Fruit fly (Drosophila melanogaster): ENCODE measurements around the gene CG4230.

CG4230 gene

dm6 chr2L:5113480-5114118 lies 17.6 kb downstream of the CG4230 start:
- no peak for TF ChIP-seq bab1 (GFP tag; optimal IDR thresholded peaks at IDR 0.05)
- TF ChIP-seq CG7045 (GFP tag; optimal IDR thresholded peaks at IDR 0.05), result no peak
- no peak for TF ChIP-seq ovo (GFP tag; optimal IDR thresholded peaks at IDR 0.05)
- TF ChIP-seq CG5204 (GFP tag; optimal IDR thresholded peaks at IDR 0.05), result no peak
- no peak for TF ChIP-seq CG14711 (tag; optimal IDR thresholded peaks at IDR 0.05)
- no peak for TF ChIP-seq cnc (optimal IDR thresholded peaks at IDR 0.05)
- TF ChIP-seq Mnt (GFP tag; optimal IDR thresholded peaks at IDR 0.05), result no peak
- TF ChIP-seq CG33017 (tag; optimal IDR thresholded peaks at IDR 0.05), result no peak
- no peak for TF ChIP-seq kay (GFP tag; ENCODE audit: borderline replicate concordance)
- TF ChIP-seq CG1620 (GFP tag; optimal IDR thresholded peaks at IDR 0.05), result no peak
- TF ChIP-seq Clk (GFP tag; optimal IDR thresholded peaks at IDR 0.05), result no peak
- TF ChIP-seq Crg-1 (GFP tag; optimal IDR thresholded peaks at IDR 0.05), result no peak
- TF ChIP-seq CG11617 (GFP tag; optimal IDR thresholded peaks at IDR 0.05), result no peak
- TF ChIP-seq toe (GFP tag; optimal IDR thresholded peaks at IDR 0.05), result no peak
- TF ChIP-seq CG7101 (tag; optimal IDR thresholded peaks at IDR 0.05), result no peak
- no peak for TF ChIP-seq pad (GFP tag; optimal IDR thresholded peaks at IDR 0.05)
- TF ChIP-seq tj (GFP tag; optimal IDR thresholded peaks at IDR 0.05), result no peak
- no peak for TF ChIP-seq CG12768 (GFP tag; optimal IDR thresholded peaks at IDR 0.05)

dm6 chr2L:5114879-5115278 lies 18.9 kb downstream of the CG4230 start:
- TF ChIP-seq CG7045 (GFP tag; optimal IDR thresholded peaks at IDR 0.05), result no peak
- no peak for TF ChIP-seq bab1 (GFP tag; optimal IDR thresholded peaks at IDR 0.05)
- no peak for TF ChIP-seq CG12768 (GFP tag; optimal IDR thresholded peaks at IDR 0.05)
- no peak for TF ChIP-seq ovo (GFP tag; optimal IDR thresholded peaks at IDR 0.05)
- TF ChIP-seq CG33017 (tag; optimal IDR thresholded peaks at IDR 0.05), result no peak
- TF ChIP-seq cnc (optimal IDR thresholded peaks at IDR 0.05), result no peak
- TF ChIP-seq tj (GFP tag; optimal IDR thresholded peaks at IDR 0.05), result no peak
- no peak for TF ChIP-seq kay (GFP tag; ENCODE audit: borderline replicate concordance)

- no peak for TF ChIP-seq CG14711 (tag; optimal IDR thresholded peaks at IDR 0.05)
- no peak for TF ChIP-seq CG1620 (GFP tag; optimal IDR thresholded peaks at IDR 0.05)
- no peak for TF ChIP-seq cnc (optimal IDR thresholded peaks at IDR 0.05)
- no peak for TF ChIP-seq kay (GFP tag; ENCODE audit: borderline replicate concordance)
- no peak for TF ChIP-seq CG7101 (tag; optimal IDR thresholded peaks at IDR 0.05)
- TF ChIP-seq ovo (GFP tag; optimal IDR thresholded peaks at IDR 0.05), result no peak
- no peak for TF ChIP-seq toe (GFP tag; optimal IDR thresholded peaks at IDR 0.05)
- no peak for TF ChIP-seq Clk (GFP tag; optimal IDR thresholded peaks at IDR 0.05)
- TF ChIP-seq tj (GFP tag; optimal IDR thresholded peaks at IDR 0.05), result no peak
- no peak for TF ChIP-seq CG33017 (tag; optimal IDR thresholded peaks at IDR 0.05)
Observed at dm6 chr2L:5116489-5116888, 20.5 kb downstream of the CG4230 start.

DNA sequence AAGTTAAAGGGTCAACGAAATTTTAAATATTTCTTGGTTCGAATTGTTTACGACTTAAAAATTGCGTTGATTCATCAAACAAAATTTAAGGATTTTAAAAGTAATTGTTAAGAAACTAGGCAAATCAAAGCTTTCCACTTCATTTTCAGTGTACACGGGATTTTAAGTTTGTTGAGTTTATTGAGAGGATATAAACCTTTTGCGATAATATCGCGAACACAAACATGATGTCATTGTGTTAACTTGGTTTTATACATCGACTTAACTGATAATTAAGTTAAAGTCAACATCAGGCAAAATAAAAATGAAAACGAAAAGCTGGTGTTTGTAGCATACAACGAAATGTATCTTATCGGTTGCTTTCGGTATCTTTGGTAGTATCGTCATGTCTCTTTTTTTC lies 21.0 kb downstream of the CG4230 start:
- TF ChIP-seq cic (GFP tag; optimal IDR thresholded peaks at IDR 0.05) (peak; percentile 45), CG33017 (tag; optimal IDR thresholded peaks at IDR 0.05) (peak; percentile 17), CG7045 (GFP tag; optimal IDR thresholded peaks at IDR 0.05) (peak; percentile 53), Crg-1 (GFP tag; optimal IDR thresholded peaks at IDR 0.05) (peak; percentile 28), pad (GFP tag; optimal IDR thresholded peaks at IDR 0.05) (no peak), CG11617 (GFP tag; optimal IDR thresholded peaks at IDR 0.05) (peak; percentile 48), Mnt (GFP tag; optimal IDR thresholded peaks at IDR 0.05) (no peak), CG1620 (GFP tag; optimal IDR thresholded peaks at IDR 0.05) (no peak), CG7101 (tag; optimal IDR thresholded peaks at IDR 0.05) (peak; percentile 38), tj (GFP tag; optimal IDR thresholded peaks at IDR 0.05) (no peak)

DNA sequence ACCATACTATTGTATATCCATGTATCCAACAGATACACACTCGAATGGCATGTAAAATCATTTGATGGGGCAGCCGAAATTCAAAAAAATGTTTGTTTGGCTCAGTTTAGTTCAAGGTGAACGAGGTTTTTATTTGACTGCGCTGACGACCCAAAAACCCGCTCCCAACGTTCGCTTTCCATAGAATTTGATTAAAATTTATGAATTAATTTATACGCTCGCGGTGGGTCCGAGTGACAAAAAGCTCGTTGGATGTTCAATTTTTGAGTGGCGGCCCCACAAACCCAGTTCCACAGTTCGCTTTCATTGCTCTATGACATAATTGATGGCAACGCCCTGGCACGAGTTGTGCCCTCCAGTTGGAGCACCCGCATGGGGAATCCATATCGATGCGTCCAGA lies 23.6 kb downstream of the CG4230 start:
- TF ChIP-seq Mnt (GFP tag; optimal IDR thresholded peaks at IDR 0.05) (no peak), cnc (optimal IDR thresholded peaks at IDR 0.05) (no peak)

DNA sequence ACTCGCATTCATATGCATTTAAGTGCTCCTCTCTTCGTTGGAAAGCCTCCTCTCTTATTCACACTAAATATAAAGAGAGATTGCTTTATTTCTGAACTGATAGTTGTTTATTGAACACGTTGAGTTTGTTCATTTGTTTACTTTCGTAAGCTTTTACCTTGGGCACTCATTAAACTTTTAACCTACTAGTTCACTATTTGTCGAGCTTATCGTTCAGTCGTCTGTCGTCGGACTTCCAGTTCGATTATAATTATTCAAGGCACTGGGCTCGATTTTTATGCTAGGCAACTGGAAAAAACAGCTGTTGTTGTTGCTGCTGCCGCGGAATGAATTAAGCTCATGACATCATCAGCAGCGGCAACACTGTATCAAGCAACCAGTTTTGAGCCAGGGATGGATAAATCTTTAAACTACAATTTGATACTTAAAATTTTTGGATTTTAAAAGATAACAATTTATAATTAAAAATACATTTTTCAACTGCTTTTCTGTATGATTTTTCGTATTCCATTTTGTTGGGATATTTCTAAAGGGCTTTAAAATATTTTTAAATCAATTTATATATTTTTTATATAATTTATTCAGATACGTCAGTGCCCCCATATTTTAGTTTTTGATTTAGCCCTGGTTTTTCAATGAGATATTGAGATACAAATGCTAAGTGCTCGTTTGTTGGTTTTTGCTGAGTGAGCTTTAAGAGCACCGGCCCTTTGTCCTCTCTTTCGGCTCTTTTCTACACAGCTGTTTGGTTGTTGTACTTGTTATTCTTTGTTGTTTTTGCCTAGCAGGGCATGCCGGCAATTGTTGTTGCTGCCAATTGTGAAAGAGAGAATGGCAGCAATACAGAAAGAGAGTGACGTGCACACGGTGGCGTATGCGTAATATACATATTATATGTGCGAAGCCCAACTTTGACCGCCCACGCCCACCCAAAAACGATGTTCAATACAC lies 49.5 kb downstream of the CG4230 start:
- TF ChIP-seq CG5204 (GFP tag; optimal IDR thresholded peaks at IDR 0.05) (peak; percentile 61), CG7045 (GFP tag; optimal IDR thresholded peaks at IDR 0.05) (peak; percentile 97), Mnt (GFP tag; optimal IDR thresholded peaks at IDR 0.05) (peak; percentile 41), CG14711 (tag; optimal IDR thresholded peaks at IDR 0.05) (peak; percentile 94), CG11617 (GFP tag; optimal IDR thresholded peaks at IDR 0.05) (peak; percentile 97), bab1 (GFP tag; optimal IDR thresholded peaks at IDR 0.05) (peak; percentile 92), Crg-1 (GFP tag; optimal IDR thresholded peaks at IDR 0.05) (peak; percentile 85), CG33017 (tag; optimal IDR thresholded peaks at IDR 0.05) (peak; percentile 98), CG12768 (GFP tag; optimal IDR thresholded peaks at IDR 0.05) (peak; percentile 97), Hr96 (GFP tag; optimal IDR thresholded peaks at IDR 0.05) (peak; percentile 60), cnc (optimal IDR thresholded peaks at IDR 0.05) (no peak), pad (GFP tag; optimal IDR thresholded peaks at IDR 0.05) (peak; percentile 89), CG7101 (tag; optimal IDR thresholded peaks at IDR 0.05) (peak; percentile 98), CG1620 (GFP tag; optimal IDR thresholded peaks at IDR 0.05) (peak; percentile 54), kay (GFP tag; ENCODE audit: borderline replicate concordance) (peak; percentile 93), toe (GFP tag; optimal IDR thresholded peaks at IDR 0.05) (peak; percentile 75), Clk (GFP tag; optimal IDR thresholded peaks at IDR 0.05) (peak; percentile 92), tj (GFP tag; optimal IDR thresholded peaks at IDR 0.05) (peak; percentile 91), cic (GFP tag; optimal IDR thresholded peaks at IDR 0.05) (peak; percentile 86), ovo (GFP tag; optimal IDR thresholded peaks at IDR 0.05) (peak; percentile 89)

Measured in whole organism, adult.